Worm (Caenorhabditis elegans) whole organism, L1 larva: ENCODE results near the gene nhr-145.
A peak's percentile ranks its signal among the peaks of the same experiment; 100 is the strongest.

Experiments used
- C04F5.9 ChIP-seq: sonication (generic microtip); optimal IDR thresholded peaks from 2 replicates; lab custom pipeline; 2016; ENCODE audit warnings: missing genetic modification characterization, missing compliant biosample characterization
- C16A3.4 ChIP-seq: fragments of 150-350 bp; optimal IDR thresholded peaks from 2 replicates; lab custom pipeline; 2014; ENCODE audit warnings: missing biosample characterization, missing genetic modification characterization
- Y116A8C.19 ChIP-seq: sonication (generic microtip); optimal IDR thresholded peaks from 2 replicates; lab custom pipeline; 2016; ENCODE audit warnings: missing compliant biosample characterization, missing genetic modification characterization, borderline replicate concordance
- alr-1 ChIP-seq: fragments of 200-800 bp; sonication (Bioruptor generic); optimal IDR thresholded peaks from 2 replicates; lab custom pipeline; 2018; ENCODE audit warnings: borderline replicate concordance, mild to moderate bottlenecking, missing genetic modification characterization, missing compliant biosample characterization
- ceh-8 ChIP-seq: fragments of 200-800 bp; sonication (Bioruptor generic); optimal IDR thresholded peaks from 2 replicates; lab custom pipeline; 2018; ENCODE audit warnings: mild to moderate bottlenecking, missing genetic modification characterization, moderate library complexity, missing compliant biosample characterization
- ceh-82 ChIP-seq, 3 experiments: fragments of 150-350 bp in 1 of 3; sonication (generic microtip) in 2 of 3; optimal IDR thresholded peaks; 2 replicates each; lab custom pipeline; 2014 to 2017; ENCODE audit warnings: missing biosample characterization in 3 of 3, missing genetic modification characterization in 3 of 3
- ceh-88 ChIP-seq: fragments of 200-800 bp; sonication (Bioruptor generic); IDR thresholded peaks from 2 replicates; pipeline ENCODE4 v1.3.6; 2022; ENCODE audit warnings: missing genetic modification characterization, missing compliant biosample characterization
- dsc-1 ChIP-seq: sonication (generic microtip); optimal IDR thresholded peaks from 2 replicates; lab custom pipeline; 2016; ENCODE audit warnings: mild to moderate bottlenecking, missing genetic modification characterization, missing compliant biosample characterization
- efl-1 ChIP-seq, 4 experiments: fragments of 150-350 bp; optimal IDR thresholded peaks in 3 of 4; peaks in 1 of 4; 1 replicate in 1 of 4; 2 replicates in 3 of 4; lab custom pipeline; 2014; ENCODE audit warnings: missing biosample characterization in 2 of 4, missing genetic modification characterization in 2 of 4, missing genetic modification reagents in 2 of 4
- egl-13 ChIP-seq: sonication (generic microtip); optimal IDR thresholded peaks from 2 replicates; lab custom pipeline; 2016; ENCODE audit warnings: missing genotype, missing genetic modification reagents, missing genetic modification characterization, missing compliant biosample characterization
- elt-3 ChIP-seq, 6 experiments: fragments of 150-350 bp in 1 of 6; sonication (generic microtip); optimal IDR thresholded peaks; 2 replicates each; lab custom pipeline; 2017 to 2018; ENCODE audit warnings: missing biosample characterization in 6 of 6, missing genetic modification characterization in 6 of 6, inconsistent platforms in 1 of 6
- fkh-4 ChIP-seq: sonication (generic microtip); optimal IDR thresholded peaks from 2 replicates; lab custom pipeline; 2016; ENCODE audit warnings: missing compliant biosample characterization, missing genetic modification characterization, borderline replicate concordance
- fkh-8 ChIP-seq: sonication (generic microtip); optimal IDR thresholded peaks from 2 replicates; lab custom pipeline; 2016; ENCODE audit warnings: mild to moderate bottlenecking, missing genetic modification characterization, missing compliant biosample characterization
- grh-1 ChIP-seq: fragments of 200-800 bp; sonication (Bioruptor generic); IDR thresholded peaks from 2 replicates; pipeline ENCODE4 v1.3.6; 2022; ENCODE audit warnings: missing genetic modification reagents, missing genetic modification characterization, missing compliant biosample characterization
- hpl-2 ChIP-seq: fragments of 150-350 bp; optimal IDR thresholded peaks from 2 replicates; lab custom pipeline; 2014; ENCODE audit warnings: missing biosample characterization, missing genetic modification reagents, missing genetic modification characterization
- irx-1 ChIP-seq: sonication (generic microtip); optimal IDR thresholded peaks from 2 replicates; lab custom pipeline; 2016; ENCODE audit warnings: missing genetic modification characterization, missing compliant biosample characterization
- lin-15B ChIP-seq: fragments of 150-350 bp; sonication (generic microtip); optimal IDR thresholded peaks from 3 replicates; lab custom pipeline; 2014; ENCODE audit warnings: missing biosample characterization, missing genetic modification characterization
- lir-3 ChIP-seq: sonication (generic microtip); optimal IDR thresholded peaks from 2 replicates; lab custom pipeline; 2016; ENCODE audit warnings: mild to moderate bottlenecking, missing genetic modification characterization, moderate library complexity, missing compliant biosample characterization; ENCODE audit not compliant: poor library complexity
- lsy-2 ChIP-seq, 2 experiments: fragments of 150-350 bp; optimal IDR thresholded peaks; 2 replicates each; lab custom pipeline; 2014; ENCODE audit warnings: missing biosample characterization in 2 of 2, missing genetic modification characterization in 2 of 2
- mef-2 ChIP-seq: fragments of 150-350 bp; optimal IDR thresholded peaks from 2 replicates; lab custom pipeline; 2014; ENCODE audit warnings: missing biosample characterization, missing genetic modification characterization
- nhr-12 ChIP-seq: sonication (generic microtip); optimal IDR thresholded peaks from 2 replicates; lab custom pipeline; 2017; ENCODE audit warnings: missing biosample characterization, missing genetic modification characterization
- nhr-19 ChIP-seq: fragments of 200-800 bp; sonication (Bioruptor generic); conservative IDR thresholded peaks from 2 replicates; pipeline ENCODE4 v1.3.6; 2022; ENCODE audit warnings: missing genetic modification characterization, missing compliant biosample characterization
- nhr-237 ChIP-seq: fragments of 150-350 bp; optimal IDR thresholded peaks from 2 replicates; lab custom pipeline; 2014; ENCODE audit warnings: missing biosample characterization, missing genetic modification characterization
- nhr-47 ChIP-seq: sonication (generic microtip); optimal IDR thresholded peaks from 2 replicates; lab custom pipeline; 2016; ENCODE audit warnings: mild to moderate bottlenecking, missing genetic modification characterization, moderate library complexity, missing compliant biosample characterization
- nhr-71 ChIP-seq: sonication (generic microtip); optimal IDR thresholded peaks from 2 replicates; lab custom pipeline; 2016; ENCODE audit warnings: mild to moderate bottlenecking, missing genetic modification characterization, moderate library complexity, missing compliant biosample characterization
- nhr-76 ChIP-seq: sonication (generic microtip); optimal IDR thresholded peaks from 2 replicates; lab custom pipeline; 2017; ENCODE audit warnings: missing biosample characterization, missing genetic modification characterization
- nhr-77 ChIP-seq: fragments of 150-350 bp; optimal IDR thresholded peaks from 2 replicates; lab custom pipeline; 2014; ENCODE audit warnings: missing biosample characterization, missing genetic modification characterization
- nhr-84 ChIP-seq: sonication (generic microtip); optimal IDR thresholded peaks from 2 replicates; lab custom pipeline; 2017; ENCODE audit warnings: missing biosample characterization, missing genetic modification characterization
- nhr-90 ChIP-seq: sonication (generic microtip); optimal IDR thresholded peaks from 2 replicates; lab custom pipeline; 2016; ENCODE audit warnings: mild to moderate bottlenecking, missing genetic modification characterization, missing compliant biosample characterization; ENCODE audit not compliant: poor library complexity
- pax-3 ChIP-seq: fragments of 200-800 bp; sonication (Bioruptor generic); optimal IDR thresholded peaks from 2 replicates; lab custom pipeline; 2018; ENCODE audit warnings: mild to moderate bottlenecking, missing genetic modification characterization, moderate library complexity, missing compliant biosample characterization
- pqm-1 ChIP-seq: sonication (generic microtip); optimal IDR thresholded peaks from 3 replicates; lab custom pipeline; 2017; ENCODE audit warnings: missing biosample characterization, missing genetic modification characterization
- skn-1 ChIP-seq: fragments of 150-350 bp; optimal IDR thresholded peaks from 2 replicates; lab custom pipeline; 2014; ENCODE audit warnings: missing biosample characterization, missing genetic modification characterization
- sox-4 ChIP-seq: sonication (generic microtip); optimal IDR thresholded peaks from 2 replicates; lab custom pipeline; 2016; ENCODE audit warnings: missing genetic modification characterization, missing compliant biosample characterization
- sup-37 ChIP-seq: fragments of 200-800 bp; sonication (Bioruptor generic); optimal IDR thresholded peaks from 2 replicates; lab custom pipeline; 2018; ENCODE audit warnings: mild to moderate bottlenecking, missing genetic modification characterization, missing compliant biosample characterization
- swsn-7 ChIP-seq: sonication (generic microtip); optimal IDR thresholded peaks from 2 replicates; lab custom pipeline; 2016; ENCODE audit warnings: missing genetic modification characterization, missing compliant biosample characterization
- tlp-1 ChIP-seq: fragments of 150-350 bp; optimal IDR thresholded peaks from 2 replicates; lab custom pipeline; 2014; ENCODE audit warnings: missing biosample characterization, missing genetic modification characterization
- unc-130 ChIP-seq: fragments of 150-350 bp; optimal IDR thresholded peaks from 2 replicates; lab custom pipeline; 2017; ENCODE audit warnings: missing biosample characterization, missing genetic modification characterization, inconsistent platforms
- unc-30 ChIP-seq: sonication (generic microtip); optimal IDR thresholded peaks from 2 replicates; lab custom pipeline; 2017; ENCODE audit warnings: missing biosample characterization, missing genetic modification characterization
- unc-86 ChIP-seq: sonication (generic microtip); optimal IDR thresholded peaks from 2 replicates; lab custom pipeline; 2016; ENCODE audit warnings: missing genetic modification characterization, missing compliant biosample characterization
- vab-15 ChIP-seq: sonication (generic microtip); optimal IDR thresholded peaks from 2 replicates; lab custom pipeline; 2017; ENCODE audit warnings: missing genotype, mild to moderate bottlenecking, missing genetic modification characterization, missing compliant biosample characterization
- xbp-1 ChIP-seq: sonication (generic microtip); optimal IDR thresholded peaks from 2 replicates; lab custom pipeline; 2016; ENCODE audit warnings: missing genetic modification characterization, missing compliant biosample characterization
- zip-4 ChIP-seq: fragments of 200-800 bp; sonication (Bioruptor generic); optimal IDR thresholded peaks from 2 replicates; lab custom pipeline; 2018; ENCODE audit warnings: mild to moderate bottlenecking, missing genetic modification characterization, moderate library complexity, missing compliant biosample characterization
- ztf-11 ChIP-seq, 2 experiments: sonication (generic microtip); optimal IDR thresholded peaks; 2 replicates each; lab custom pipeline; 2016 to 2017; ENCODE audit warnings: missing genetic modification characterization in 2 of 2, missing biosample characterization in 1 of 2, missing compliant biosample characterization in 1 of 2

nhr-145 gene

DNA sequence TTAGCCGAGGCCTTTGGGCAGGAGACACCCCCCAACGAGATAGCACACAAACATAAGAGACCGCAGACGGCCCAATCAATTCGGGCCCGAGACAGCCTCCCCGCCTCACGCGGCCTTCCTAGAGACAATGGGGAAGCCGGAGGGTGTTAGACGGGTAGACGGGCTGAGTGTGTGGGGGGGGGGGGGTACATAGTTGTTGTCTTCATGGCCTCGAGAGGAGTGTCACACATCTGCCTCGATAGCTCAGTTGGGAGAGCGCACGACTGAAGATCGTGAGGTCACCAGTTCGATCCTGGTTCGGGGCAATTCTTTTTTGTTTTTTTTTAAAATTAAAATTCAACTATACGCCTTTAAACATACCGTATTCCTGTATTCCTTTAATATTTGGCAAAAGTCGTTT is 38.3 kb downstream of the nhr-145 start (continued):
- TF ChIP-seq unc-130 (tag; lab: Kevin White, UChicago) (no peak), nhr-77 (peak; percentile 0), C16A3.4 (peak; percentile 61), ceh-8 (GFP tag; lab: Kevin White, UChicago) (peak; percentile 80), elt-3 (tag; optimal IDR thresholded peaks at IDR 0.05; lab: Kevin White, UChicago) (no peak), zip-4 (peak; percentile 60), Y116A8C.19 (no peak), nhr-12 (tag; lab: Kevin White, UChicago) (no peak), swsn-7 (peak; percentile 64), nhr-84 (tag; lab: Kevin White, UChicago) (no peak), grh-1 (GFP tag; lab: Robert Waterston, UW) (peak; percentile 63), xbp-1 (tag; lab: Kevin White, UChicago) (peak; percentile 26), pqm-1 (no peak), sup-37 (GFP tag; lab: Kevin White, UChicago) (peak; percentile 21), alr-1 (tag; lab: Kevin White, UChicago) (no peak), sox-4 (no peak), nhr-71 (peak; percentile 72), dsc-1 (tag; lab: Kevin White, UChicago) (peak; percentile 42), nhr-76 (tag; lab: Kevin White, UChicago) (no peak), lin-15B (tag; lab: Kevin White, UChicago) (no peak), skn-1 (tag; lab: Kevin White, UChicago) (no peak), unc-86 (peak; percentile 54), mef-2 (no peak), efl-1 (optimal IDR thresholded peaks at IDR 0.05; lab: Kevin White, UChicago) (peak; percentile 31 to 56), efl-1 (GFP tag; optimal IDR thresholded peaks at IDR 0.05 in 1 of 2; lab: Kevin White, UChicago) (peak; percentile 51 to 95), tlp-1 (no peak), nhr-47 (tag; lab: Kevin White, UChicago) (peak; percentile 83), fkh-8 (tag; lab: Kevin White, UChicago) (peak; percentile 80), C04F5.9 (tag; lab: Kevin White, UChicago) (no peak), nhr-237 (tag; lab: Kevin White, UChicago) (no peak), hpl-2 (GFP tag; lab: Kevin White, UChicago) (no peak), vab-15 (tag; lab: Kevin White, UChicago) (peak; percentile 28), ztf-11 (tag; optimal IDR thresholded peaks at IDR 0.05; lab: Kevin White, UChicago) (peak in 1 of 2 experiments; percentile 43), nhr-90 (peak; percentile 70), unc-30 (tag; lab: Kevin White, UChicago) (no peak), irx-1 (tag; lab: Kevin White, UChicago) (peak; percentile 66), nhr-19 (GFP tag; lab: Robert Waterston, UW) (peak; percentile 92), egl-13 (tag; lab: Kevin White, UChicago) (peak; percentile 29), pax-3 (peak; percentile 65), ceh-88 (GFP tag; lab: Robert Waterston, UW) (no peak)
- TF ChIP-seq, all 84 proteins: peak for 37

ce11 chrV:19127225-19127624 is 39.7 kb downstream of the nhr-145 start, which contains the start of gene dyf-17:
dyf-17 (plus strand) TSS chrV:19127525.
- no peak for TF ChIP-seq xbp-1 (tag; lab: Kevin White, UChicago)
- TF ChIP-seq lir-3 (tag; lab: Kevin White, UChicago): no peak
- no peak for TF ChIP-seq dsc-1 (tag; lab: Kevin White, UChicago)
- no peak for TF ChIP-seq fkh-4 (tag; lab: Kevin White, UChicago)
- no peak for TF ChIP-seq tlp-1
- no peak for TF ChIP-seq unc-86
- TF ChIP-seq lsy-2 (tag; optimal IDR thresholded peaks at IDR 0.05; lab: Kevin White, UChicago): no peak
- no peak for TF ChIP-seq ceh-82 (tag; optimal IDR thresholded peaks at IDR 0.05; lab: Kevin White, UChicago)
